Worm (Caenorhabditis elegans) whole organism, mixed stage, embryonic: Measurements from ENCODE around the gene E02H1.6.

Experiments
- M03D4.4 ChIP-seq: sonication (generic microtip); optimal IDR thresholded peaks from 2 replicates; lab custom pipeline; 2017; ENCODE audit warnings: mild to moderate bottlenecking, missing genetic modification characterization, missing compliant biosample characterization
- blmp-1 ChIP-seq: fragments of 150-350 bp; optimal IDR thresholded peaks from 2 replicates; lab custom pipeline; 2014; ENCODE audit warnings: missing biosample characterization, missing genetic modification characterization
- ceh-39 ChIP-seq: fragments of 150-350 bp; optimal IDR thresholded peaks from 2 replicates; lab custom pipeline; 2014; ENCODE audit warnings: missing biosample characterization, missing genetic modification characterization
- ceh-43 ChIP-seq: fragments of 200-800 bp; sonication (Bioruptor generic); optimal IDR thresholded peaks from 2 replicates; lab custom pipeline; 2018; ENCODE audit warnings: mild to moderate bottlenecking, missing genetic modification characterization, moderate library complexity, missing compliant biosample characterization
- ces-1 ChIP-seq: fragments of 150-350 bp; optimal IDR thresholded peaks from 2 replicates; lab custom pipeline; 2014; ENCODE audit warnings: missing biosample characterization, missing genetic modification reagents, missing genetic modification characterization
- cnd-1 ChIP-seq: fragments of 200-800 bp; sonication (Bioruptor generic); optimal IDR thresholded peaks from 2 replicates; lab custom pipeline; 2018; ENCODE audit warnings: mild to moderate bottlenecking, missing genetic modification characterization, missing compliant biosample characterization
- elt-1 ChIP-seq: sonication (generic microtip); optimal IDR thresholded peaks from 2 replicates; lab custom pipeline; 2017; ENCODE audit warnings: missing genetic modification characterization, mild to moderate bottlenecking, missing compliant biosample characterization, antibody characterized with exemption, moderate library complexity, borderline replicate concordance; ENCODE audit not compliant: insufficient read depth
- elt-3 ChIP-seq: fragments of 150-350 bp; optimal IDR thresholded peaks from 2 replicates; lab custom pipeline; 2014; ENCODE audit warnings: missing biosample characterization, missing genetic modification characterization
- ham-2 ChIP-seq: fragments of 200-800 bp; sonication (Bioruptor generic); optimal IDR thresholded peaks from 2 replicates; lab custom pipeline; 2018; ENCODE audit warnings: mild to moderate bottlenecking, missing genetic modification characterization, missing compliant biosample characterization
- hlh-1 ChIP-seq: fragments of 150-350 bp; optimal IDR thresholded peaks from 2 replicates; lab custom pipeline; 2014; ENCODE audit warnings: missing biosample characterization, missing genetic modification reagents, missing genetic modification characterization
- lin-32 ChIP-seq: fragments of 200-800 bp; sonication (Bioruptor generic); optimal IDR thresholded peaks from 2 replicates; lab custom pipeline; 2018; ENCODE audit warnings: mild to moderate bottlenecking, missing genetic modification characterization, missing compliant biosample characterization
- lsy-2 ChIP-seq: fragments of 150-350 bp; optimal IDR thresholded peaks from 2 replicates; lab custom pipeline; 2014; ENCODE audit warnings: missing biosample characterization, missing genetic modification characterization
- mab-5 ChIP-seq: fragments of 150-350 bp; optimal IDR thresholded peaks from 2 replicates; lab custom pipeline; 2014; ENCODE audit warnings: missing biosample characterization, missing genetic modification characterization
- mep-1 ChIP-seq: fragments of 150-350 bp; optimal IDR thresholded peaks from 2 replicates; lab custom pipeline; 2017; ENCODE audit warnings: missing biosample characterization, missing genetic modification reagents, missing genetic modification characterization, inconsistent platforms
- mls-2 ChIP-seq: sonication (generic microtip); optimal IDR thresholded peaks from 2 replicates; lab custom pipeline; 2016; ENCODE audit warnings: mild to moderate bottlenecking, missing genetic modification characterization, moderate library complexity, missing compliant biosample characterization
- nhr-12 ChIP-seq: fragments of 150-350 bp; optimal IDR thresholded peaks from 2 replicates; lab custom pipeline; 2014; ENCODE audit warnings: missing biosample characterization, missing genetic modification characterization
- nhr-2 ChIP-seq: fragments of 150-350 bp; optimal IDR thresholded peaks from 2 replicates; lab custom pipeline; 2014; ENCODE audit warnings: missing biosample characterization, missing genetic modification characterization
- nhr-237 ChIP-seq: fragments of 150-350 bp; optimal IDR thresholded peaks from 2 replicates; lab custom pipeline; 2014; ENCODE audit warnings: missing biosample characterization, missing genetic modification characterization
- nhr-28 ChIP-seq: fragments of 150-350 bp; optimal IDR thresholded peaks from 2 replicates; lab custom pipeline; 2014; ENCODE audit warnings: missing biosample characterization, missing genetic modification characterization
- nhr-76 ChIP-seq: sonication (generic microtip); optimal IDR thresholded peaks from 2 replicates; lab custom pipeline; 2017; ENCODE audit warnings: missing biosample characterization, missing genetic modification characterization
- pha-4 ChIP-seq: fragments of 150-350 bp; optimal IDR thresholded peaks from 2 replicates; lab custom pipeline; 2018; ENCODE audit warnings: missing biosample characterization, missing genetic modification reagents, missing genetic modification characterization
- sem-2 ChIP-seq: fragments of 200-800 bp; sonication (Bioruptor generic); optimal IDR thresholded peaks from 2 replicates; lab custom pipeline; 2018; ENCODE audit warnings: mild to moderate bottlenecking, missing genetic modification characterization, missing compliant biosample characterization
- snpc-4 ChIP-seq: fragments of 150-350 bp; optimal IDR thresholded peaks from 2 replicates; lab custom pipeline; 2014; ENCODE audit warnings: missing biosample characterization, missing genetic modification characterization
- sptf-1 ChIP-seq: sonication (generic microtip); optimal IDR thresholded peaks from 2 replicates; lab custom pipeline; 2017; ENCODE audit warnings: mild to moderate bottlenecking, missing genetic modification characterization, moderate library complexity, missing compliant biosample characterization
- tbx-8 ChIP-seq: fragments of 200-800 bp; sonication (Bioruptor generic); optimal IDR thresholded peaks from 2 replicates; lab custom pipeline; 2018; ENCODE audit warnings: mild to moderate bottlenecking, missing genetic modification characterization, moderate library complexity, missing compliant biosample characterization
- unc-120 ChIP-seq: sonication (generic microtip); optimal IDR thresholded peaks from 2 replicates; lab custom pipeline; 2017; ENCODE audit warnings: missing genetic modification characterization, missing compliant biosample characterization; ENCODE audit not compliant: poor library complexity, severe bottlenecking
- unc-39 ChIP-seq: fragments of 150-350 bp; optimal IDR thresholded peaks from 2 replicates; lab custom pipeline; 2014; ENCODE audit warnings: missing biosample characterization, missing genetic modification characterization
- unc-62 ChIP-seq: fragments of 150-350 bp; optimal IDR thresholded peaks from 2 replicates; lab custom pipeline; 2014; ENCODE audit warnings: missing biosample characterization, missing genetic modification reagents, missing genetic modification characterization
- zip-8 ChIP-seq: fragments of 150-350 bp; optimal IDR thresholded peaks from 2 replicates; lab custom pipeline; 2014; ENCODE audit warnings: missing biosample characterization, missing genetic modification characterization
- ztf-11 ChIP-seq: fragments of 150-350 bp; optimal IDR thresholded peaks from 2 replicates; lab custom pipeline; 2014; ENCODE audit warnings: missing biosample characterization, missing genetic modification characterization

Gene E02H1.6

DNA sequence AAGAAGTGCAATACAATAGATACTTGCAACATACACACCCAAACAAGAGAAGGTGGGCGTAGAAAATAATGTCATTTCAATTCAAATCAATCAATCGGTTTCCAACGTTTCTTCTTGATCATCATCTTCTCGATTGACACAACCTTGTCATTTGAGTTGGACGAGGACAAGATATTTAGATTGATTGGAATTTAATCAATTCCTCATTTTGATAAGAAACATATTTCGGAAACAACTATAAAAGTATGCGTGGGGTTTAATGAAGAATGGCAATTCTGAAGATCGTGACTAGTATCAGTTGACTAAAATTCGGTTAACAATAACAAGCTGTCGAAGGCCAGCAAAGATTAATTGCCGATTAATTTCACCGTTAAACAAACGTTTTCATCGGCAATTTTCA, 24.1 kb downstream of the E02H1.6 start:
- TF ChIP-seq unc-62 (GFP tag; lab: Kevin White, UChicago), result peak; percentile 60
- no peak for TF ChIP-seq mep-1 (tag; lab: Kevin White, UChicago)
- no peak for TF ChIP-seq M03D4.4

DNA sequence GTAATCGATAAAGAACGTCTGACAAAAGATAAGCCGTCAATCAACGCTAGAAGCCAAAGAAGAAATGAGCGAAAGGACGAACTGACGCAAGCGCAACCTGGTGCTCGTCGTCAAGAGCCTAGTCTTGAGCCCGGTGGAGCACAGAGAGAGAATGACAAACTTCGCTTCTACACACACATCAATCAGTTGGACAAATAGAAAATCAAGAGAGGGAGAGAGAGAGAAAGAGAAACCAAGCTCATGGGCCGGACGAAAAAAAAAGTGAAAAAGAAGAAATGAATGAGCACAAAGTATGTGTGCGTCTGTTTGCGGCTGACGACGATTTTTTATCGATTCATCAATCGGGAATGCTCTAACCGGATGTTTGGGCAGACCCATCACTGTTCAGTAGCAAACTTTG, 24.6 kb downstream of the E02H1.6 start:
- TF ChIP-seq sptf-1 (tag; lab: Kevin White, UChicago) (no peak), ztf-11 (tag; lab: Kevin White, UChicago) (no peak), snpc-4 (no peak), sem-2 (GFP tag; lab: Kevin White, UChicago) (no peak), ham-2 (GFP tag; lab: Kevin White, UChicago) (no peak), zip-8 (tag; lab: Kevin White, UChicago) (no peak), ceh-43 (no peak), unc-62 (GFP tag; lab: Kevin White, UChicago) (peak; percentile 90), ces-1 (GFP tag; lab: Kevin White, UChicago) (no peak), lsy-2 (no peak), unc-120 (peak; percentile 39), hlh-1 (peak; percentile 67), tbx-8 (GFP tag; lab: Kevin White, UChicago) (no peak), nhr-76 (no peak), nhr-28 (tag; lab: Kevin White, UChicago) (no peak), cnd-1 (tag; lab: Kevin White, UChicago) (no peak), elt-1 (no peak), nhr-2 (no peak), lin-32 (no peak)

- no peak for TF ChIP-seq sem-2 (GFP tag; lab: Kevin White, UChicago)
- no peak for TF ChIP-seq snpc-4
- TF ChIP-seq unc-120, result no peak
- TF ChIP-seq ztf-11 (tag; lab: Kevin White, UChicago), result no peak
- no peak for TF ChIP-seq nhr-76
- TF ChIP-seq elt-1, result no peak
- TF ChIP-seq ceh-43, result no peak
- TF ChIP-seq, all 35 proteins: peak for 0
Measured at ce11 chrII:9621913-9622348, 25.4 kb downstream of the E02H1.6 start.

DNA sequence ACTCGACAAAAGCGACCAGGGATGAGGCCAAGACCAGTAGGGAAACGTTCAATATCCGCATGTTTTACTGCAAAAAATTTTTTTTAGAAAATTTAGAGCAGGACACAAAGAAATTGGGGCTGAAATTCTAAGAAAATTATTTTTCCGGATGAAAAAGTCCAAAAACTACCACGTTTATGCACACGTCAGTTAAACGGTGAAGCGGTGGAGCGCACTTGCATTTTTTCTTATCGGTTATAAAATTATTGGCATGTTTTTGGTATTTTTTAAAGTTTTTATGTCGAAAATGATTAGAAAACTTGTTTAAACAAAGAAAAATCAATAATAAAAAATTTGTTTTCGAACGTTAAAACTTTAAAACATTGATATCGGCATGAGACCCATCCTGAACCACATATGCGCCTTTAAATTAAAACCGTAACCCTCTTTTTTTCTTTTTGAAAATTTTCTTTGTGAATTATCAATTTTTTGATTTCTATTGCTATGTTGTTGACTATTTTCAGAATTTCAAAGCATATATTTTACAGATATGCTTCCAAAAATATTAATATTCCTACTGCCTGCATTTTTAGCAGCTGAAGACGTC, 27.7 kb downstream of the E02H1.6 start, which contains the start of the genes dnj-20 and ZK1307.8:
Gene dnj-20 (minus strand): TSS at position 67 of the 586 bp plus-strand sequence.
Gene ZK1307.8 (plus strand): TSS at position 504 of the 586 bp plus-strand sequence.
- peak; percentile 8 for TF ChIP-seq mep-1 (tag; lab: Kevin White, UChicago)
- no peak for TF ChIP-seq lsy-2
- TF ChIP-seq ces-1 (GFP tag; lab: Kevin White, UChicago), result peak; percentile 10
- no peak for TF ChIP-seq unc-39
- TF ChIP-seq, all 35 proteins: peak for 2

- TF ChIP-seq ztf-11 (tag; lab: Kevin White, UChicago), result no peak
- no peak for TF ChIP-seq mab-5
- no peak for TF ChIP-seq M03D4.4
- no peak for TF ChIP-seq hlh-1
- TF ChIP-seq tbx-8 (GFP tag; lab: Kevin White, UChicago), result no peak
- TF ChIP-seq snpc-4, result no peak
- TF ChIP-seq ham-2 (GFP tag; lab: Kevin White, UChicago), result no peak
- no peak for TF ChIP-seq mep-1 (tag; lab: Kevin White, UChicago)
- no peak for TF ChIP-seq nhr-237 (tag; lab: Kevin White, UChicago)
- TF ChIP-seq blmp-1 (tag; lab: Kevin White, UChicago), result no peak
- TF ChIP-seq lsy-2, result no peak
- TF ChIP-seq mls-2 (tag; lab: Kevin White, UChicago), result no peak
- TF ChIP-seq nhr-12 (tag; lab: Kevin White, UChicago), result no peak
Measured at ce11 chrII:9625930-9626329, 29.4 kb downstream of the E02H1.6 start.

DNA sequence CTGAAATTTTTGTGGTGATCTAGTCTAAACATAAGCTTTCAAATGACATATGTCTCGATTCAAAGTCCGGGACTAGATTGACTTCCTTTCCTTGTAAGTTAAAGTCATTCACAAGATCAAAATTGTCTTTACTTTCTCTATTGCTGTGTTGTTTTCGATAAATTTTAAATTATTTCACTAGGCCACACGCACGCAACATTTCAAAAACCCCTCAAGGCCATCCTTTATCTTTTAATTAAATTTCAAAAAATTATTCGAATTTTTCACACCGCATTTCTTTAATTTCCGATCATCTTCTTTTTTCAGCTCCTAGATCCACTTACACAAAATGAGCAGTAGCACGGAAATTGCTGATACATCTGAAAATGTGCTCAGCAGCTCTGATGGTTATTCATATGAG, 39.8 kb downstream of the E02H1.6 start, which contains the start of gene ZK1307.7:
Gene ZK1307.7 (plus strand): TSS at position 301 of the 400 bp plus-strand sequence.
- TF ChIP-seq mls-2 (tag; lab: Kevin White, UChicago), result no peak
- TF ChIP-seq nhr-12 (tag; lab: Kevin White, UChicago), result no peak
- TF ChIP-seq pha-4 (tag; lab: Kevin White, UChicago), result no peak
- TF ChIP-seq nhr-2, result no peak
- no peak for TF ChIP-seq unc-62 (GFP tag; lab: Kevin White, UChicago)
- TF ChIP-seq elt-3 (tag; lab: Kevin White, UChicago), result no peak
- TF ChIP-seq nhr-28 (tag; lab: Kevin White, UChicago), result no peak
- no peak for TF ChIP-seq mab-5
- TF ChIP-seq ceh-39 (tag; lab: Kevin White, UChicago), result no peak
- no peak for TF ChIP-seq ceh-43
- no peak for TF ChIP-seq elt-1
- TF ChIP-seq hlh-1, result no peak
- no peak for TF ChIP-seq unc-39
- TF ChIP-seq snpc-4, result no peak
- TF ChIP-seq sptf-1 (tag; lab: Kevin White, UChicago), result no peak
- TF ChIP-seq nhr-237 (tag; lab: Kevin White, UChicago), result no peak
- TF ChIP-seq, all 35 proteins: peak for 0
